Worm (Caenorhabditis elegans) whole organism, L4 larva: ENCODE data around the gene C16D9.9.

Experiments used
- D1046.2 ChIP-seq: fragments of 200-800 bp; sonication (Bioruptor generic); IDR thresholded peaks from 2 replicates; pipeline ENCODE4 v1.3.6; 2022; ENCODE audit warnings: missing genetic modification characterization, missing compliant biosample characterization
- T20F7.1 ChIP-seq: fragments of 200-800 bp; sonication (Bioruptor generic); optimal IDR thresholded peaks from 2 replicates; lab custom pipeline; 2018; ENCODE audit warnings: mild to moderate bottlenecking, missing genetic modification characterization, missing compliant biosample characterization
- Y75B8A.6 ChIP-seq: fragments of 200-800 bp; sonication (Bioruptor generic); IDR thresholded peaks from 2 replicates; pipeline ENCODE4 v1.3.6; 2022; ENCODE audit warnings: missing genetic modification reagents, missing genetic modification characterization, missing compliant biosample characterization
- ZK546.5 ChIP-seq, 2 experiments: sonication (generic microtip); optimal IDR thresholded peaks; 2 replicates each; lab custom pipeline; 2017; ENCODE audit warnings: missing biosample characterization in 2 of 2, missing genetic modification characterization in 2 of 2
- aly-2 ChIP-seq: sonication (generic microtip); optimal IDR thresholded peaks from 2 replicates; lab custom pipeline; 2018; ENCODE audit warnings: missing biosample characterization, missing genetic modification characterization
- ama-1 ChIP-seq: fragments of 150-350 bp; optimal IDR thresholded peaks from 2 replicates; lab custom pipeline; 2014; ENCODE audit warnings: inconsistent platforms, mixed read lengths
- cey-2 ChIP-seq: sonication (generic microtip); optimal IDR thresholded peaks from 3 replicates; lab custom pipeline; 2017; ENCODE audit warnings: missing genetic modification characterization, mild to moderate bottlenecking, missing compliant biosample characterization, antibody characterized with exemption, borderline replicate concordance; ENCODE audit not compliant: insufficient read depth
- daf-16 ChIP-seq, 3 experiments: sonication (generic microtip); optimal IDR thresholded peaks; 2 replicates each; lab custom pipeline; 2016 to 2017; ENCODE audit warnings: missing genetic modification characterization in 3 of 3, missing genetic modification reagents in 3 of 3, mild to moderate bottlenecking in 2 of 3, missing compliant biosample characterization in 2 of 3, missing biosample characterization in 1 of 3, moderate library complexity in 1 of 3
- daf-19 ChIP-seq: fragments of 200-800 bp; sonication (Bioruptor generic); conservative IDR thresholded peaks from 2 replicates; pipeline ENCODE4 v1.3.6; 2022; ENCODE audit warnings: missing genetic modification characterization, missing compliant biosample characterization
- daf-8 ChIP-seq: fragments of 200-800 bp; sonication (Bioruptor generic); IDR thresholded peaks from 2 replicates; pipeline ENCODE4 v1.3.6; 2022; ENCODE audit warnings: missing genetic modification characterization, missing compliant biosample characterization
- dmd-6 ChIP-seq: fragments of 200-800 bp; sonication (Bioruptor generic); IDR thresholded peaks from 2 replicates; pipeline ENCODE4 v1.3.6; 2022; ENCODE audit warnings: missing genetic modification reagents, missing genetic modification characterization, missing compliant biosample characterization
- dve-1 ChIP-seq: sonication (generic microtip); optimal IDR thresholded peaks from 2 replicates; lab custom pipeline; 2017; ENCODE audit warnings: antibody characterized with exemption, mild to moderate bottlenecking, missing genetic modification characterization, missing compliant biosample characterization; ENCODE audit not compliant: insufficient read depth
- fos-1 ChIP-seq: fragments of 150-350 bp; optimal IDR thresholded peaks from 2 replicates; lab custom pipeline; 2014; ENCODE audit warnings: missing biosample characterization, missing genetic modification characterization
- hif-1 ChIP-seq, 2 experiments: sonication (generic microtip); optimal IDR thresholded peaks; 2 replicates each; lab custom pipeline; 2016 to 2017; ENCODE audit warnings: missing compliant biosample characterization in 2 of 2, missing genetic modification characterization in 2 of 2, missing genetic modification reagents in 2 of 2, missing genotype in 2 of 2, mild to moderate bottlenecking in 1 of 2
- hlh-11 ChIP-seq: fragments of 200-800 bp; sonication (Bioruptor generic); optimal IDR thresholded peaks from 2 replicates; lab custom pipeline; 2018; ENCODE audit warnings: mild to moderate bottlenecking, missing genetic modification characterization, missing compliant biosample characterization
- hmg-1.1 ChIP-seq: fragments of 200-800 bp; sonication (Bioruptor generic); IDR thresholded peaks from 2 replicates; pipeline ENCODE4 v1.3.6; 2022; ENCODE audit warnings: missing genetic modification reagents, missing genetic modification characterization, missing compliant biosample characterization
- jun-1 ChIP-seq: fragments of 150-350 bp; optimal IDR thresholded peaks from 2 replicates; lab custom pipeline; 2014; ENCODE audit warnings: missing biosample characterization, missing genetic modification reagents, missing genetic modification characterization
- lin-1 ChIP-seq: fragments of 200-800 bp; sonication (Bioruptor generic); IDR thresholded peaks from 2 replicates; pipeline ENCODE4 v1.3.6; 2022; ENCODE audit warnings: missing genetic modification reagents, missing genetic modification characterization, missing compliant biosample characterization
- lin-29 ChIP-seq: fragments of 200-800 bp; sonication (Bioruptor generic); IDR thresholded peaks from 2 replicates; pipeline ENCODE4 v1.3.6; 2022; ENCODE audit warnings: missing genetic modification reagents, missing genetic modification characterization, missing compliant biosample characterization
- lin-39 ChIP-seq: fragments of 150-350 bp; optimal IDR thresholded peaks from 2 replicates; lab custom pipeline; 2014; ENCODE audit warnings: missing biosample characterization, missing genetic modification reagents, missing genetic modification characterization
- madf-5 ChIP-seq, 2 experiments: fragments of 200-800 bp; sonication (Bioruptor generic); IDR thresholded peaks; 2 replicates each; pipeline ENCODE4 v1.3.6; 2022; ENCODE audit warnings: missing compliant biosample characterization in 2 of 2, missing genetic modification characterization in 2 of 2
- madf-9 ChIP-seq: fragments of 200-800 bp; sonication (Bioruptor generic); conservative IDR thresholded peaks from 2 replicates; pipeline ENCODE4 v1.3.6; 2022; ENCODE audit warnings: missing genetic modification reagents, missing genetic modification characterization, missing compliant biosample characterization
- mep-1 ChIP-seq: fragments of 150-350 bp; sonication (generic microtip); optimal IDR thresholded peaks from 3 replicates; lab custom pipeline; 2014; ENCODE audit warnings: missing biosample characterization, missing genetic modification characterization
- nhr-10 ChIP-seq: fragments of 150-350 bp; optimal IDR thresholded peaks from 2 replicates; lab custom pipeline; 2014; ENCODE audit warnings: missing biosample characterization, missing genetic modification characterization
- nhr-111 ChIP-seq: fragments of 200-800 bp; sonication (Bioruptor generic); optimal IDR thresholded peaks from 2 replicates; lab custom pipeline; 2018; ENCODE audit warnings: mild to moderate bottlenecking, missing genetic modification characterization, missing compliant biosample characterization
- nhr-237 ChIP-seq: sonication (generic microtip); optimal IDR thresholded peaks from 2 replicates; lab custom pipeline; 2017; ENCODE audit warnings: missing biosample characterization, missing genetic modification characterization
- nhr-25 ChIP-seq: sonication (generic microtip); optimal IDR thresholded peaks from 2 replicates; lab custom pipeline; 2017; ENCODE audit warnings: missing genetic modification characterization, mild to moderate bottlenecking, missing compliant biosample characterization, antibody characterized with exemption, moderate library complexity, borderline replicate concordance; ENCODE audit not compliant: insufficient read depth
- nhr-28 ChIP-seq: fragments of 150-350 bp; optimal IDR thresholded peaks from 2 replicates; lab custom pipeline; 2014; ENCODE audit warnings: missing biosample characterization, missing genetic modification characterization
- nhr-42 ChIP-seq: fragments of 200-800 bp; sonication (Bioruptor generic); IDR thresholded peaks from 2 replicates; pipeline ENCODE4 v1.3.6; 2022; ENCODE audit warnings: missing genetic modification characterization, missing compliant biosample characterization
- nhr-6 ChIP-seq: fragments of 150-350 bp; optimal IDR thresholded peaks from 2 replicates; lab custom pipeline; 2014; ENCODE audit warnings: missing biosample characterization, missing genetic modification characterization
- nhr-77 ChIP-seq: fragments of 150-350 bp; optimal IDR thresholded peaks from 2 replicates; lab custom pipeline; 2014; ENCODE audit warnings: missing biosample characterization, missing genetic modification characterization
- pqm-1 ChIP-seq: sonication (generic microtip); optimal IDR thresholded peaks from 2 replicates; lab custom pipeline; 2017; ENCODE audit warnings: missing biosample characterization, missing genetic modification characterization
- rbr-2 ChIP-seq: sonication (generic microtip); optimal IDR thresholded peaks from 2 replicates; lab custom pipeline; 2016; ENCODE audit warnings: missing genotype, missing genetic modification characterization, missing compliant biosample characterization
- saeg-2 ChIP-seq: fragments of 200-800 bp; sonication (Bioruptor generic); IDR thresholded peaks from 2 replicates; pipeline ENCODE4 v1.3.6; 2022; ENCODE audit warnings: missing genetic modification reagents, missing genetic modification characterization, missing compliant biosample characterization
- set-16 ChIP-seq: fragments of 200-800 bp; sonication (Bioruptor generic); IDR thresholded peaks from 2 replicates; pipeline ENCODE4 v1.3.6; 2022; ENCODE audit warnings: missing genetic modification reagents, missing genetic modification characterization, missing compliant biosample characterization
- snpc-1.2 ChIP-seq: fragments of 200-800 bp; sonication (Bioruptor generic); IDR thresholded peaks from 2 replicates; pipeline ENCODE4 v1.3.6; 2022; ENCODE audit warnings: missing genetic modification reagents, missing genetic modification characterization, missing compliant biosample characterization
- spr-3 ChIP-seq: fragments of 200-800 bp; sonication (Bioruptor generic); optimal IDR thresholded peaks from 2 replicates; lab custom pipeline; 2018; ENCODE audit warnings: mild to moderate bottlenecking, missing genetic modification characterization, missing compliant biosample characterization
- tra-1 ChIP-seq: fragments of 200-800 bp; sonication (Bioruptor generic); IDR thresholded peaks from 2 replicates; pipeline ENCODE4 v1.3.6; 2022; ENCODE audit warnings: missing genetic modification reagents, missing genetic modification characterization, missing compliant biosample characterization
- unc-130 ChIP-seq: sonication (generic microtip); optimal IDR thresholded peaks from 2 replicates; lab custom pipeline; 2016; ENCODE audit warnings: missing genetic modification reagents, missing genetic modification characterization, missing compliant biosample characterization
- unc-62 ChIP-seq, 3 experiments: fragments of 150-350 bp in 1 of 3; sonication (generic microtip); optimal IDR thresholded peaks in 2 of 3; peaks in 1 of 3; 1 replicate in 1 of 3; 2 replicates in 2 of 3; lab custom pipeline; 2014 to 2017; ENCODE audit warnings: missing biosample characterization in 3 of 3, missing genetic modification characterization in 3 of 3, missing genetic modification reagents in 3 of 3, missing genotype in 1 of 3
- zfp-2 ChIP-seq: sonication (generic microtip); optimal IDR thresholded peaks from 2 replicates; lab custom pipeline; 2016; ENCODE audit warnings: mild to moderate bottlenecking, missing genetic modification characterization, missing compliant biosample characterization
- zfp-3 ChIP-seq: fragments of 200-800 bp; sonication (Bioruptor generic); conservative IDR thresholded peaks from 2 replicates; pipeline ENCODE4 v1.3.6; 2022; ENCODE audit warnings: missing genetic modification reagents, missing genetic modification characterization, missing compliant biosample characterization
- zip-2 ChIP-seq: fragments of 150-350 bp; optimal IDR thresholded peaks from 2 replicates; lab custom pipeline; 2014; ENCODE audit warnings: missing biosample characterization, missing genetic modification characterization
- ztf-7 ChIP-seq: fragments of 150-350 bp; optimal IDR thresholded peaks from 2 replicates; lab custom pipeline; 2014; ENCODE audit warnings: missing biosample characterization, missing genetic modification characterization

Gene C16D9.9

ce11 chrV:8262212-8262611 lies 1.8 kb upstream of the C16D9.9 start:
- TF ChIP-seq lin-39 (tag; lab: Kevin White, UChicago), result no peak
- TF ChIP-seq unc-62 (GFP tag; optimal IDR thresholded peaks at IDR 0.05 in 1 of 2; lab: Kevin White, UChicago), result peak in 1 of 2 experiments; percentile 94
- no peak for TF ChIP-seq unc-62 (tag; optimal IDR thresholded peaks at IDR 0.05; lab: Kevin White, UChicago)

- TF ChIP-seq nhr-25, result no peak
- TF ChIP-seq daf-8 (GFP tag; lab: Robert Waterston, UW), result no peak
- no peak for TF ChIP-seq cey-2 (tag; lab: Kevin White, UChicago)
- TF ChIP-seq nhr-10, result no peak
- TF ChIP-seq saeg-2 (GFP tag; lab: Robert Waterston, UW), result no peak
- TF ChIP-seq hmg-1.1 (GFP tag; lab: Robert Waterston, UW), result no peak
- no peak for TF ChIP-seq nhr-237
Measured at ce11 chrV:8263466-8263865, 575 bp upstream of the C16D9.9 start, which contains the start of gene C16D9.8. Gene C16D9.8 (minus strand): TSS chrV:8263566.

ce11 chrV:8266232-8266631 lies 2.2 kb downstream of the C16D9.9 start, which contains the start of gene F21F8.5:
Gene F21F8.5 (minus strand): TSS chrV:8266332.
- TF ChIP-seq tra-1 (GFP tag; lab: Robert Waterston, UW) (no peak), unc-62 (GFP tag; optimal IDR thresholded peaks at IDR 0.05 in 1 of 2; lab: Kevin White, UChicago) (peak in 1 of 2 experiments; percentile 32), unc-62 (tag; optimal IDR thresholded peaks at IDR 0.05; lab: Kevin White, UChicago) (no peak)

ce11 chrV:8267275-8267674 lies 3.2 kb downstream of the C16D9.9 start:
- TF ChIP-seq ztf-7 (peak; percentile 89), D1046.2 (GFP tag; lab: Robert Waterston, UW) (no peak), rbr-2 (tag; lab: Kevin White, UChicago) (no peak), aly-2 (tag; lab: Kevin White, UChicago) (no peak), zfp-3 (no peak), pqm-1 (tag; lab: Kevin White, UChicago) (peak; percentile 93), nhr-28 (tag; lab: Kevin White, UChicago) (peak; percentile 75), daf-16 (GFP tag; optimal IDR thresholded peaks at IDR 0.05; lab: Kevin White, UChicago) (no peak), daf-16 (tag; optimal IDR thresholded peaks at IDR 0.05; lab: Kevin White, UChicago) (peak; percentile 67), nhr-10 (peak; percentile 32), zip-2 (tag; lab: Kevin White, UChicago) (no peak), nhr-42 (GFP tag; lab: Robert Waterston, UW) (no peak), jun-1 (tag; lab: Kevin White, UChicago) (no peak), dve-1 (tag; lab: Kevin White, UChicago) (peak; percentile 76), nhr-77 (peak; percentile 92), set-16 (no peak), mep-1 (peak; percentile 69), dmd-6 (GFP tag; lab: Robert Waterston, UW) (peak; percentile 80), nhr-6 (tag; lab: Kevin White, UChicago) (no peak), daf-19 (no peak), fos-1 (tag; lab: Kevin White, UChicago) (peak; percentile 31), lin-1 (GFP tag; lab: Robert Waterston, UW) (0 out of 2 replicates have a peak, but pooled peaks have one; percentile 55), unc-130 (no peak), hlh-11 (tag; lab: Kevin White, UChicago) (peak; percentile 54), Y75B8A.6 (no peak), zfp-2 (tag; lab: Kevin White, UChicago) (no peak), madf-5 (GFP tag; IDR thresholded peaks at IDR 0.05; lab: Robert Waterston, UW) (no peak), snpc-1.2 (GFP tag; lab: Robert Waterston, UW) (no peak), spr-3 (no peak), madf-9 (GFP tag; lab: Robert Waterston, UW) (no peak), T20F7.1 (GFP tag; lab: Kevin White, UChicago) (peak; percentile 40), lin-29 (GFP tag; lab: Robert Waterston, UW) (no peak), hif-1 (tag; optimal IDR thresholded peaks at IDR 0.05; lab: Kevin White, UChicago) (no peak), tra-1 (GFP tag; lab: Robert Waterston, UW) (no peak), ama-1 (lab: Kevin White, UChicago) (no peak), nhr-111 (GFP tag; lab: Kevin White, UChicago) (no peak), unc-62 (GFP tag; optimal IDR thresholded peaks at IDR 0.05 in 1 of 2; lab: Kevin White, UChicago) (peak in 1 of 2 experiments; percentile 41), unc-62 (tag; optimal IDR thresholded peaks at IDR 0.05; lab: Kevin White, UChicago) (no peak), ZK546.5 (tag; optimal IDR thresholded peaks at IDR 0.05; lab: Kevin White, UChicago) (no peak)
